Worm (Caenorhabditis elegans): ENCODE measurements around the gene timm-17B.1.

Gene timm-17B.1

ce11 chrIV:4748408-4749105 is 3.3 kb upstream of the timm-17B.1 start, which contains the start of gene cyc-2.1 (continued):
- no peak for TF ChIP-seq nhr-84 (tag; optimal IDR thresholded peaks at IDR 0.05)
- TF ChIP-seq rnt-1 (tag; optimal IDR thresholded peaks at IDR 0.05), result peak; percentile 59
- TF ChIP-seq elt-2 (tag; optimal IDR thresholded peaks at IDR 0.05), result peak; percentile 28
- TF ChIP-seq C34B4.2 (tag; optimal IDR thresholded peaks at IDR 0.05), result no peak
- TF ChIP-seq fkh-10 (GFP tag; optimal IDR thresholded peaks at IDR 0.05), result no peak
- no peak for TF ChIP-seq unc-98 (GFP tag; IDR thresholded peaks at IDR 0.05)
- TF ChIP-seq nhr-77 (tag; optimal IDR thresholded peaks at IDR 0.05), result peak; percentile 5
- no peak for TF ChIP-seq sptf-1 (tag; optimal IDR thresholded peaks at IDR 0.05)
- TF ChIP-seq nhr-47 (tag; optimal IDR thresholded peaks at IDR 0.05), result peak; percentile 38
- no peak for TF ChIP-seq hlh-17 (GFP tag; optimal IDR thresholded peaks at IDR 0.05; ENCODE audit: borderline replicate concordance)
- no peak for TF ChIP-seq pqm-1 (tag; optimal IDR thresholded peaks at IDR 0.05)
- TF ChIP-seq ceh-63 (GFP tag; optimal IDR thresholded peaks at IDR 0.05), result no peak
- peak; percentile 58 for TF ChIP-seq tbx-2 (tag; optimal IDR thresholded peaks at IDR 0.05)
- TF ChIP-seq zip-4 (GFP tag; optimal IDR thresholded peaks at IDR 0.05), result no peak
- peak; percentile 58 for TF ChIP-seq C16A3.4 (tag; optimal IDR thresholded peaks at IDR 0.05)
- TF ChIP-seq grh-1 (GFP tag; IDR thresholded peaks at IDR 0.05), result no peak
- peak; percentile 26 for TF ChIP-seq hpl-2 (GFP tag; optimal IDR thresholded peaks at IDR 0.05)
- peak; percentile 37 for TF ChIP-seq nhr-90 (tag; optimal IDR thresholded peaks at IDR 0.05; ENCODE audit: poor library complexity)
- peak; percentile 33 to 55 for TF ChIP-seq lin-35 (GFP tag; optimal IDR thresholded peaks at IDR 0.05)
- TF ChIP-seq nhr-20 (tag; optimal IDR thresholded peaks at IDR 0.05), result peak; percentile 80
- peak; percentile 30 for TF ChIP-seq unc-86 (tag; optimal IDR thresholded peaks at IDR 0.05)
- no peak for TF ChIP-seq zag-1 (tag; optimal IDR thresholded peaks at IDR 0.05)
- TF ChIP-seq ztf-4 (tag; optimal IDR thresholded peaks at IDR 0.05), result peak; percentile 22
- TF ChIP-seq ets-5 (GFP tag; IDR thresholded peaks at IDR 0.05), result no peak
- peak; percentile 36 for TF ChIP-seq lin-13 (GFP tag; optimal IDR thresholded peaks at IDR 0.05)
- TF ChIP-seq nhr-19 (GFP tag; conservative IDR thresholded peaks at IDR 0.05), result peak; percentile 71
- TF ChIP-seq alr-1 (tag; optimal IDR thresholded peaks at IDR 0.05; ENCODE audit: borderline replicate concordance), result no peak
- peak; percentile 6 for TF ChIP-seq egl-13 (tag; optimal IDR thresholded peaks at IDR 0.05)
- TF ChIP-seq nhr-28 (tag; optimal IDR thresholded peaks at IDR 0.05), result no peak
- TF ChIP-seq fkh-8 (tag; optimal IDR thresholded peaks at IDR 0.05), result peak; percentile 71
- no peak for TF ChIP-seq C04F5.9 (tag; optimal IDR thresholded peaks at IDR 0.05)
- peak; percentile 68 for TF ChIP-seq nhr-85 (tag)

ce11 chrIV:4747553-4747952 is 2.3 kb upstream of the timm-17B.1 start, which contains the start of gene tctn-1:
Gene tctn-1 (minus strand): TSS chrIV:4747832.
- no peak for TF ChIP-seq mef-2 (tag; optimal IDR thresholded peaks at IDR 0.05)
- TF ChIP-seq nhr-20 (tag; optimal IDR thresholded peaks at IDR 0.05), result peak; percentile 20
- TF ChIP-seq unc-130 (tag; optimal IDR thresholded peaks at IDR 0.05), result peak; percentile 22
- no peak for TF ChIP-seq mab-9 (GFP tag; IDR thresholded peaks at IDR 0.05)
- TF ChIP-seq efl-1 (optimal IDR thresholded peaks at IDR 0.05), result no peak
- TF ChIP-seq efl-1 (GFP tag; optimal IDR thresholded peaks at IDR 0.05 in 1 of 2), result peak in 1 of 2 experiments; percentile 35
- no peak for TF ChIP-seq vab-15 (tag; optimal IDR thresholded peaks at IDR 0.05)
- TF ChIP-seq egl-13 (tag; optimal IDR thresholded peaks at IDR 0.05), result no peak
- TF ChIP-seq nhr-90 (tag; optimal IDR thresholded peaks at IDR 0.05; ENCODE audit: poor library complexity), result no peak
- TF ChIP-seq nhr-85 (tag), result peak; percentile 55
- peak; percentile 50 for TF ChIP-seq nhr-71 (tag; optimal IDR thresholded peaks at IDR 0.05)
- no peak for TF ChIP-seq ces-1 (GFP tag; optimal IDR thresholded peaks at IDR 0.05)
- TF ChIP-seq ceh-82 (tag; optimal IDR thresholded peaks at IDR 0.05), result no peak
- no peak for TF ChIP-seq zip-4 (GFP tag; optimal IDR thresholded peaks at IDR 0.05)
- TF ChIP-seq hlh-17 (GFP tag; optimal IDR thresholded peaks at IDR 0.05; ENCODE audit: borderline replicate concordance), result no peak
- TF ChIP-seq rnt-1 (tag; optimal IDR thresholded peaks at IDR 0.05), result peak; percentile 63
- no peak; the same call in 1 of the 2 replicates for TF ChIP-seq nhr-19 (GFP tag; conservative IDR thresholded peaks at IDR 0.05)
- TF ChIP-seq swsn-7 (tag; optimal IDR thresholded peaks at IDR 0.05), result peak; percentile 2
- no peak for TF ChIP-seq unc-86 (tag; optimal IDR thresholded peaks at IDR 0.05)
- no peak for TF ChIP-seq ztf-4 (tag; optimal IDR thresholded peaks at IDR 0.05)
- no peak for TF ChIP-seq alr-1 (tag; optimal IDR thresholded peaks at IDR 0.05; ENCODE audit: borderline replicate concordance)
- no peak for TF ChIP-seq Y116A8C.19 (tag; optimal IDR thresholded peaks at IDR 0.05; ENCODE audit: borderline replicate concordance)
- no peak for TF ChIP-seq pqm-1 (tag; optimal IDR thresholded peaks at IDR 0.05)
- TF ChIP-seq ceh-88 (GFP tag; IDR thresholded peaks at IDR 0.05), result no peak
- no peak for TF ChIP-seq fkh-10 (GFP tag; optimal IDR thresholded peaks at IDR 0.05)
- TF ChIP-seq nhr-77 (tag; optimal IDR thresholded peaks at IDR 0.05), result no peak
- no peak for TF ChIP-seq isw-1 (GFP tag; IDR thresholded peaks at IDR 0.05)
- no peak for TF ChIP-seq ztf-11 (tag; optimal IDR thresholded peaks at IDR 0.05)
- no peak for TF ChIP-seq lin-13 (GFP tag; optimal IDR thresholded peaks at IDR 0.05)
- TF ChIP-seq unc-30 (tag; optimal IDR thresholded peaks at IDR 0.05), result no peak
- no peak for TF ChIP-seq elt-3 (tag; optimal IDR thresholded peaks at IDR 0.05)
- no peak for TF ChIP-seq xbp-1 (tag; optimal IDR thresholded peaks at IDR 0.05)
